Fruit fly (Drosophila melanogaster): ENCODE results near the gene I-2.
"Not testable (repeated sequence)": the region's sequence is repeated elsewhere in the genome, so short reads cannot be mapped to it uniquely, and the experiment has no call there.

I-2 gene

dm6 chr3L:9799398-9799797, 37.2 kb downstream of the I-2 start, which contains the start of gene Ilp2:
Ilp2 (plus strand) TSS chr3L:9799698.
- TF ChIP-seq dsx (GFP tag; optimal IDR thresholded peaks at IDR 0.05; ENCODE audit: poor library complexity, severe bottlenecking) (no peak), salr (GFP tag; optimal IDR thresholded peaks at IDR 0.05) (no peak), CG11902 (GFP tag; optimal IDR thresholded peaks at IDR 0.05) (no peak), Eip78C (GFP tag) (no peak), Hr38 (GFP tag; optimal IDR thresholded peaks at IDR 0.05) (no peak), CG3919 (GFP tag; optimal IDR thresholded peaks at IDR 0.05) (no peak), Sox14 (GFP tag; optimal IDR thresholded peaks at IDR 0.05) (no peak)

dm6 chr3L:9798120-9798519, 38.5 kb downstream of the I-2 start, which contains the start of gene Ilp1:
Ilp1 (plus strand) TSS chr3L:9798420.
- not testable (repeated sequence) for TF ChIP-seq CG11762 (GFP tag; optimal IDR thresholded peaks at IDR 0.05; ENCODE audit: insufficient read depth); CG10669 (GFP tag; optimal IDR thresholded peaks at IDR 0.05); CG34406 (GFP tag; optimal IDR thresholded peaks at IDR 0.05)

dm6 chr3L:9797587-9797986, 39.0 kb downstream of the I-2 start, which contains the start of gene Zasp67:
Zasp67 (minus strand) TSS chr3L:9797687.
- TF ChIP-seq acj6 (GFP tag; optimal IDR thresholded peaks at IDR 0.05): no peak
- no peak for TF ChIP-seq fd59A (GFP tag; optimal IDR thresholded peaks at IDR 0.05)
- TF ChIP-seq vri (GFP tag; optimal IDR thresholded peaks at IDR 0.05): no peak
- TF ChIP-seq fkh (GFP tag; optimal IDR thresholded peaks at IDR 0.05): no peak
- no peak for TF ChIP-seq achi (GFP tag; optimal IDR thresholded peaks at IDR 0.05)
- no peak for TF ChIP-seq CG3032 (tag; optimal IDR thresholded peaks at IDR 0.05)
- TF ChIP-seq Ets96B (tag; optimal IDR thresholded peaks at IDR 0.05): no peak
- no peak for TF ChIP-seq dac (GFP tag; optimal IDR thresholded peaks at IDR 0.05)
- TF ChIP-seq CG7368 (GFP tag; optimal IDR thresholded peaks at IDR 0.05): no peak
- TF ChIP-seq CG11902 (GFP tag; optimal IDR thresholded peaks at IDR 0.05): no peak

- no peak for TF ChIP-seq CG10669 (GFP tag; optimal IDR thresholded peaks at IDR 0.05)
- TF ChIP-seq esn (GFP tag; optimal IDR thresholded peaks at IDR 0.05): no peak
- TF ChIP-seq acj6 (GFP tag; optimal IDR thresholded peaks at IDR 0.05): no peak
- TF ChIP-seq CG15336 (GFP tag; IDR thresholded peaks at IDR 0.05): no peak
- no peak for TF ChIP-seq CG11902 (GFP tag; optimal IDR thresholded peaks at IDR 0.05)
- TF ChIP-seq CG7368 (GFP tag; optimal IDR thresholded peaks at IDR 0.05): no peak
These were observed 49.9 kb downstream of the I-2 start, which contains the start of gene CG32052 for dm6 chr3L:9786746-9787145. CG32052 (plus strand) TSS chr3L:9787046.
